Fruit fly (Drosophila melanogaster) whole organism, embryonic: Measurements from ENCODE around the gene hop.
A peak's percentile ranks its signal among the peaks of the same experiment; 100 is the strongest.

Source experiments
- CG3065 ChIP-seq: fragments of 200-800 bp; sonication (Bioruptor generic); optimal IDR thresholded peaks from 2 replicates; lab custom pipeline; 2016; ENCODE audit warnings: missing biosample characterization, missing genetic modification characterization
- CG6813 ChIP-seq: fragments of 200-800 bp; sonication (Bioruptor generic); optimal IDR thresholded peaks from 2 replicates; lab custom pipeline; 2017; ENCODE audit warnings: missing biosample characterization, missing genetic modification characterization, mild to moderate bottlenecking, moderate library complexity, missing genetic modification reagents
- CrebB ChIP-seq: fragments of 200-800 bp; sonication (Bioruptor generic); optimal IDR thresholded peaks from 3 replicates; lab custom pipeline; 2018; ENCODE audit warnings: missing biosample characterization, mild to moderate bottlenecking, missing genetic modification characterization
- Fer1 ChIP-seq: fragments of 200-800 bp; sonication (Bioruptor generic); optimal IDR thresholded peaks from 2 replicates; lab custom pipeline; 2017; ENCODE audit warnings: missing biosample characterization, mild to moderate bottlenecking, missing genetic modification characterization
- Optix ChIP-seq: fragments of 200-800 bp; sonication (Bioruptor generic); IDR thresholded peaks from 3 replicates; pipeline ENCODE4 v1.3.6; 2022; ENCODE audit warnings: missing biosample characterization, missing genetic modification characterization
- ap ChIP-seq: fragments of 200-800 bp; sonication (Bioruptor generic); IDR thresholded peaks from 2 replicates; pipeline ENCODE4 v1.3.6; 2022; ENCODE audit warnings: missing biosample characterization, missing genetic modification characterization
- bab2 ChIP-seq: fragments of 200-800 bp; sonication (Bioruptor generic); optimal IDR thresholded peaks from 2 replicates; lab custom pipeline; 2016; ENCODE audit warnings: missing biosample characterization, missing genetic modification characterization
- emc ChIP-seq: fragments of 200-800 bp; sonication (Bioruptor generic); optimal IDR thresholded peaks from 2 replicates; lab custom pipeline; 2016; ENCODE audit warnings: missing biosample characterization, missing genetic modification characterization
- fd64A ChIP-seq: fragments of 200-800 bp; sonication (Bioruptor generic); optimal IDR thresholded peaks from 3 replicates; lab custom pipeline; 2018; ENCODE audit warnings: missing biosample characterization, mild to moderate bottlenecking, missing genetic modification characterization
- phol ChIP-seq: fragments of 200-800 bp; sonication (Bioruptor generic); optimal IDR thresholded peaks from 3 replicates; lab custom pipeline; 2018; ENCODE audit warnings: missing biosample characterization, mild to moderate bottlenecking, missing genetic modification characterization, moderate library complexity
- wor ChIP-seq: fragments of 200-800 bp; sonication (Bioruptor generic); IDR thresholded peaks from 2 replicates; pipeline ENCODE4 v1.3.6; 2022; ENCODE audit warnings: missing biosample characterization, missing genetic modification characterization

- TF ChIP-seq Optix (GFP tag; lab: Robert Waterston, UW) (peak; percentile 81), phol (tag; lab: Kevin White, UChicago) (peak; percentile 74), Fer1 (GFP tag; lab: Kevin White, UChicago) (peak; percentile 69), CG6813 (GFP tag; lab: Kevin White, UChicago) (peak; percentile 54), CG3065 (peak; percentile 47), ap (peak; percentile 74), fd64A (GFP tag; lab: Kevin White, UChicago) (peak; percentile 6), CrebB (tag; lab: Kevin White, UChicago) (peak; percentile 66), bab2 (GFP tag; lab: Kevin White, UChicago) (peak; percentile 80), wor (GFP tag; lab: Robert Waterston, UW) (no peak), emc (GFP tag; lab: Kevin White, UChicago) (peak; percentile 24)
These were observed 22.9 kb upstream of the hop start for dm6 chrX:11390625-11391363.
